Worm (Caenorhabditis elegans): Measurements from ENCODE around the gene B0303.14.

ce11 chrIII:8716084-8716483, at the start of gene B0303.14:
- TF ChIP-seq snpc-4 (tag; optimal IDR thresholded peaks at IDR 0.05) (no peak), pag-3 (tag; optimal IDR thresholded peaks at IDR 0.05; ENCODE audit: borderline replicate concordance, insufficient read depth) (no peak), dpl-1 (GFP tag; optimal IDR thresholded peaks at IDR 0.05) (no peak), nhr-237 (tag; optimal IDR thresholded peaks at IDR 0.05) (no peak), unc-62 (GFP tag; optimal IDR thresholded peaks at IDR 0.05) (no peak), zag-1 (tag; optimal IDR thresholded peaks at IDR 0.05) (no peak), hpl-2 (GFP tag; optimal IDR thresholded peaks at IDR 0.05) (no peak), efl-1 (optimal IDR thresholded peaks at IDR 0.05) (no peak), efl-1 (GFP tag; optimal IDR thresholded peaks at IDR 0.05 in 1 of 2) (no peak)

Measured in whole organism, L1 larva.